Fruit fly (Drosophila melanogaster) whole organism, wandering third instar larva: ENCODE data around the gene CG8562.

ENCODE experiments used
- Abd-B ChIP-seq: fragments of >200 bp; optimal IDR thresholded peaks from 2 replicates; lab custom pipeline; 2017; ENCODE audit warnings: missing biosample characterization, missing genetic modification characterization
- CG9705 ChIP-seq: fragments of 200-800 bp; sonication (Bioruptor generic); optimal IDR thresholded peaks from 2 replicates; lab custom pipeline; 2018; ENCODE audit warnings: missing biosample characterization, mild to moderate bottlenecking, missing genetic modification characterization
- Dfd ChIP-seq: fragments of >200 bp; optimal IDR thresholded peaks from 2 replicates; lab custom pipeline; 2017; ENCODE audit warnings: missing biosample characterization, missing genetic modification characterization
- Dif ChIP-seq: fragments of 200-275, 200-300 bp; sonication (Bioruptor generic); optimal IDR thresholded peaks from 2 replicates; lab custom pipeline; 2018; ENCODE audit warnings: missing biosample characterization, missing genetic modification characterization; ENCODE audit not compliant: partially characterized antibody
- GATAd ChIP-seq: sonication (Bioruptor generic); optimal IDR thresholded peaks from 2 replicates; lab custom pipeline; 2016; ENCODE audit warnings: missing biosample characterization, missing genetic modification characterization
- HLH106 ChIP-seq: fragments of 200-800 bp; optimal IDR thresholded peaks from 3 replicates; lab custom pipeline; 2019; ENCODE audit warnings: missing biosample characterization, mild to moderate bottlenecking, missing genetic modification characterization, moderate library complexity
- Jra ChIP-seq: sonication (Bioruptor generic); optimal IDR thresholded peaks from 2 replicates; lab custom pipeline; 2016; ENCODE audit warnings: missing biosample characterization, missing genetic modification characterization
- Mio ChIP-seq: sonication (Bioruptor generic); optimal IDR thresholded peaks from 2 replicates; lab custom pipeline; 2016; ENCODE audit warnings: missing biosample characterization, missing genetic modification characterization
- Myc ChIP-seq: fragments of >200 bp; optimal IDR thresholded peaks from 2 replicates; lab custom pipeline; 2017
- N ChIP-seq: fragments of >200 bp; optimal IDR thresholded peaks from 2 replicates; lab custom pipeline; 2018; ENCODE audit warnings: missing biosample characterization, missing external identifiers, missing genetic modification characterization
- OdsH ChIP-seq: fragments of 200-800 bp; sonication (Bioruptor generic); optimal IDR thresholded peaks from 2 replicates; lab custom pipeline; 2016; ENCODE audit warnings: missing biosample characterization, mild to moderate bottlenecking, missing genetic modification characterization
- Sp1 ChIP-seq: fragments of 200-800 bp; sonication (Bioruptor generic); optimal IDR thresholded peaks from 3 replicates; lab custom pipeline; 2019; ENCODE audit warnings: missing biosample characterization, mild to moderate bottlenecking, missing genetic modification characterization, moderate library complexity
- Vsx2 ChIP-seq: fragments of 200-300, 225-300 bp; sonication (Bioruptor generic); optimal IDR thresholded peaks from 2 replicates; lab custom pipeline; 2018; ENCODE audit warnings: missing biosample characterization, missing genetic modification characterization; ENCODE audit not compliant: partially characterized antibody
- br ChIP-seq: fragments of 200-800 bp; sonication (Bioruptor generic); optimal IDR thresholded peaks from 2 replicates; lab custom pipeline; 2016; ENCODE audit warnings: missing biosample characterization, missing genetic modification characterization
- brk ChIP-seq: fragments of 200-800 bp; sonication (Bioruptor generic); optimal IDR thresholded peaks from 2 replicates; lab custom pipeline; 2016; ENCODE audit warnings: missing biosample characterization, mild to moderate bottlenecking, missing genetic modification characterization
- dsf ChIP-seq: sonication (Bioruptor generic); optimal IDR thresholded peaks from 2 replicates; lab custom pipeline; 2016; ENCODE audit warnings: missing biosample characterization, missing genetic modification characterization, borderline replicate concordance
- ey ChIP-seq: fragments of 200-800 bp; sonication (Bioruptor generic); optimal IDR thresholded peaks from 2 replicates; lab custom pipeline; 2016; ENCODE audit warnings: missing biosample characterization, missing genetic modification characterization
- fru ChIP-seq: fragments of 200-800 bp; sonication (Bioruptor generic); optimal IDR thresholded peaks from 3 replicates; lab custom pipeline; 2016; ENCODE audit warnings: missing biosample characterization, mild to moderate bottlenecking, missing genetic modification characterization
- jim ChIP-seq: fragments of 175-275, 200-325 bp; sonication (Bioruptor generic); optimal IDR thresholded peaks from 2 replicates; lab custom pipeline; 2016; ENCODE audit warnings: missing biosample characterization, mild to moderate bottlenecking, missing genetic modification characterization
- pan ChIP-seq: fragments of >200 bp; optimal IDR thresholded peaks from 2 replicates; lab custom pipeline; 2017
- psq ChIP-seq: fragments of 200-800 bp; sonication (Bioruptor generic); optimal IDR thresholded peaks from 3 replicates; lab custom pipeline; 2017; ENCODE audit warnings: missing biosample characterization, mild to moderate bottlenecking, missing genetic modification characterization, moderate library complexity
- rgr ChIP-seq: fragments of 200-800 bp; sonication (Bioruptor generic); optimal IDR thresholded peaks from 3 replicates; lab custom pipeline; 2016; ENCODE audit warnings: missing biosample characterization, mild to moderate bottlenecking, missing genetic modification characterization
- sage ChIP-seq: fragments of 200-800 bp; sonication (Bioruptor generic); optimal IDR thresholded peaks from 2 replicates; lab custom pipeline; 2016; ENCODE audit warnings: missing biosample characterization, mild to moderate bottlenecking, missing genetic modification characterization
- sv ChIP-seq: fragments of 200-800 bp; sonication (Bioruptor generic); optimal IDR thresholded peaks from 3 replicates; lab custom pipeline; 2016; ENCODE audit warnings: missing biosample characterization, missing genetic modification characterization
- tai ChIP-seq: sonication (Bioruptor generic); optimal IDR thresholded peaks from 2 replicates; lab custom pipeline; 2016; ENCODE audit warnings: missing biosample characterization, missing genetic modification characterization
- usp ChIP-seq: fragments of >200 bp; optimal IDR thresholded peaks from 2 replicates; lab custom pipeline; 2017; ENCODE audit warnings: missing biosample characterization, missing genetic modification characterization
- woc ChIP-seq: sonication (Bioruptor generic); optimal IDR thresholded peaks from 2 replicates; lab custom pipeline; 2016; ENCODE audit warnings: missing biosample characterization, mild to moderate bottlenecking, missing genetic modification characterization

The CG8562 gene

dm6 chr3L:7437366-7437765 lies 39.3 kb downstream of the CG8562 start, which contains the start of gene CG14835:
CG14835 (minus strand) TSS chr3L:7437466.
- no peak for TF ChIP-seq CG9705
- no peak for TF ChIP-seq Myc (lab: Kevin White, UChicago)
- TF ChIP-seq HLH106 (tag; lab: Kevin White, UChicago): no peak
- TF ChIP-seq usp (GFP tag; lab: Kevin White, UChicago): no peak
- TF ChIP-seq psq: no peak
- TF ChIP-seq tai (GFP tag; lab: Kevin White, UChicago): no peak
- no peak for TF ChIP-seq Abd-B (GFP tag; lab: Kevin White, UChicago)
- TF ChIP-seq Dfd: no peak
- TF ChIP-seq sv: no peak
- TF ChIP-seq woc (GFP tag; lab: Kevin White, UChicago): no peak
- no peak for TF ChIP-seq OdsH
- TF ChIP-seq GATAd (GFP tag; lab: Kevin White, UChicago): no peak
- TF ChIP-seq Vsx2 (GFP tag; lab: Kevin White, UChicago): no peak
- TF ChIP-seq, all 38 proteins: peak for 0

dm6 chr3L:7439305-7439704 lies 41.2 kb downstream of the CG8562 start, which contains the start of gene sphinx1:
sphinx1 (minus strand) TSS chr3L:7439405.
- no peak for TF ChIP-seq brk (GFP tag; lab: Kevin White, UChicago)
- TF ChIP-seq, all 38 proteins: peak for 0

DNA sequence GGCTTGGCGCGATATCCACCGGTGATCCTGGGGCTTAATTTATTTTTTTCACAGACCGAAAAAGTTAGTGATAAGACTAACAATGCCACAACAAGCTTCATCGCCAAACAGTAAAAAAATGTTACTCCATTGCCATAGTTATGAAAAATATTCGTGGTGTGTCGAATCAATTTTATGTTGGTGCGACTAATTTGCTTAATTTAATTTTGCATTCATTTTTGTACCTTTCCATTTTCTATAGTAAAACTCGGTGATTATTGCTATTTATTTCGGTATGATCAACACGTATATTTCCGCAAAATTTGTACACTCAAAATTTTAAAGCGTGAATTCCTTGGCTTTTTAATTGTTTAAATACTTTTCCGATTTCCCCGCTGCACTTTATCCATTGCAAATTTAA lies 42.5 kb downstream of the CG8562 start, which contains the start of gene sphinx2:
Gene sphinx2, minus strand, starts transcription at position 101 of the 400 bp plus-strand sequence.
- TF ChIP-seq ey (GFP tag; lab: Kevin White, UChicago) (no peak), pan (no peak), Dif (no peak), OdsH (no peak), br (no peak), GATAd (GFP tag; lab: Kevin White, UChicago) (no peak), sage (GFP tag; lab: Kevin White, UChicago) (no peak), Sp1 (GFP tag; lab: Kevin White, UChicago) (no peak), Myc (lab: Kevin White, UChicago) (no peak), HLH106 (tag; lab: Kevin White, UChicago) (no peak)

dm6 chr3L:7449097-7449496 lies 51.0 kb downstream of the CG8562 start:
- TF ChIP-seq rgr (GFP tag; lab: Kevin White, UChicago) (no peak), Mio (no peak), woc (GFP tag; lab: Kevin White, UChicago) (no peak), OdsH (no peak), Myc (lab: Kevin White, UChicago) (no peak), psq (no peak), Vsx2 (GFP tag; lab: Kevin White, UChicago) (no peak), jim (GFP tag; lab: Kevin White, UChicago) (no peak), fru (no peak), Dif (no peak), dsf (GFP tag; lab: Kevin White, UChicago) (no peak), Jra (no peak), N (GFP tag; lab: Kevin White, UChicago) (no peak), sage (GFP tag; lab: Kevin White, UChicago) (no peak), Sp1 (GFP tag; lab: Kevin White, UChicago) (no peak)
- TF ChIP-seq, all 38 proteins: peak for 0
